Fruit fly (Drosophila melanogaster): ENCODE results near the gene CG9555.

CG9555 gene

dm6 chr2L:8991583-8991982, at the start of gene CG9555:
Gene CG9555, plus strand, starts transcription at chr2L:8991735.
- TF ChIP-seq HmgD (GFP tag; optimal IDR thresholded peaks at IDR 0.05) (no peak), CG5953 (GFP tag; IDR thresholded peaks at IDR 0.05) (no peak), CG11696 (GFP tag; IDR thresholded peaks at IDR 0.05) (no peak), CG1832 (GFP tag; optimal IDR thresholded peaks at IDR 0.05) (no peak), CG34376 (GFP tag; optimal IDR thresholded peaks at IDR 0.05) (peak; percentile 86), ci (GFP tag; IDR thresholded peaks at IDR 0.05) (0 out of 3 replicates have a peak, but pooled peaks have one; percentile 14), GATAe (GFP tag; conservative IDR thresholded peaks at IDR 0.05) (peak; percentile 36; the same call in 1 of the 2 replicates), Six4 (GFP tag; optimal IDR thresholded peaks at IDR 0.05) (no peak), z (GFP tag; IDR thresholded peaks at IDR 0.05) (no peak), Sry-β (GFP tag; optimal IDR thresholded peaks at IDR 0.05) (no peak), Med (GFP tag) (peak; percentile 53), hb (GFP tag; IDR thresholded peaks at IDR 0.05; ENCODE audit: partially characterized antibody) (no peak), CG2712 (tag; optimal IDR thresholded peaks at IDR 0.05) (no peak), mirr (GFP tag; optimal IDR thresholded peaks at IDR 0.05) (peak; percentile 26), lab (GFP tag; optimal IDR thresholded peaks at IDR 0.05) (peak; percentile 15), exex (tag; optimal IDR thresholded peaks at IDR 0.05) (peak; percentile 95), ftz-f1 (GFP tag; optimal IDR thresholded peaks at IDR 0.05) (no peak), Deaf1 (tag; optimal IDR thresholded peaks at IDR 0.05) (peak; percentile 34), HmgZ (tag; optimal IDR thresholded peaks at IDR 0.05) (peak; percentile 0), Hey (tag; optimal IDR thresholded peaks at IDR 0.05) (peak; percentile 40), cwo (GFP tag; optimal IDR thresholded peaks at IDR 0.05) (peak; percentile 66), grn (GFP tag; optimal IDR thresholded peaks at IDR 0.05) (peak; percentile 65), sug (tag; optimal IDR thresholded peaks at IDR 0.05) (peak; percentile 95), oc (tag; optimal IDR thresholded peaks at IDR 0.05) (no peak), Rfx (GFP tag; IDR thresholded peaks at IDR 0.05) (no peak), CG4328 (GFP tag; optimal IDR thresholded peaks at IDR 0.05) (no peak), HHEX (GFP tag; optimal IDR thresholded peaks at IDR 0.05) (no peak), CG4360 (GFP tag; IDR thresholded peaks at IDR 0.05) (no peak), CG6791 (GFP tag; IDR thresholded peaks at IDR 0.05; ENCODE audit: partially characterized antibody) (no peak), sd (tag; optimal IDR thresholded peaks at IDR 0.05) (peak; percentile 20), CG10543 (GFP tag; optimal IDR thresholded peaks at IDR 0.05) (peak; percentile 45), cad (GFP tag; optimal IDR thresholded peaks at IDR 0.05) (no peak), Dad (GFP tag; optimal IDR thresholded peaks at IDR 0.05) (no peak), CG42726 (GFP tag; IDR thresholded peaks at IDR 0.05; ENCODE audit: partially characterized antibody) (no peak), CG6175 (GFP tag; IDR thresholded peaks at IDR 0.05) (no peak), CG34422 (GFP tag; IDR thresholded peaks at IDR 0.05) (no peak), toy (GFP tag; IDR thresholded peaks at IDR 0.05) (no peak), CG18599 (GFP tag; optimal IDR thresholded peaks at IDR 0.05) (peak; percentile 18), Hsf (GFP tag; optimal IDR thresholded peaks at IDR 0.05) (no peak), hth (optimal IDR thresholded peaks at IDR 0.05) (no peak)

DNA sequence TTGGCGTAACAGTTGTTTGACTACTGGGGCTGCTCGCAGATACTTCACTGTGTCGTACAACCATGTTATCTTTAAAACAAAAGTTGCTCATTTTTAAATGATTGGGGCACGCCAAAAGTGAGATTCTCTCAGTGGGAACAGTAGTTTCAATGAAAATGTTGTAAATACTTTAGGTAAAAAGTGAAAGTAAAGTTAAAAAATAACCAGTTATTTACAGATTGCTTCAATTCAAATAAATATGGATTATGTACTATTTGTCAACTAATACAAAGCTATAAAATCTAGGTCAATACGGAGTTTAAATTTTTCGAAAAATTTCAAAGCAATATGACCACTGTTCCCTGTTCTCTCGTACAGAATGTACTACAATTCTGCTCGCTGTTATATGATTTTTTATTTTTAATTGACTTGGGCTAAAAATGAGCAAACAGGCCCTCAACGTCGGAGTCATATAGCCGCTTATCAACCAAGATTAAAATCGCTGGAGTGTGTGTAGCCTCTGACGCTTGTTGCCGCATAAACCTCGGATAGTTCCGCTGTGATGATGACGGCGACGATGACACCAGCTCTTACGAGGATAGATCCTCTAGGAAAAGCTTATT, 49.7 kb upstream of the CG9555 start, which contains the start of gene Argl:
Argl (minus strand) TSS at position 370 of the 602 bp plus-strand sequence.
- peak; percentile 14 for TF ChIP-seq CG2678 (tag; optimal IDR thresholded peaks at IDR 0.05)
- TF ChIP-seq slp2 (GFP tag; optimal IDR thresholded peaks at IDR 0.05): no peak
- TF ChIP-seq Max (GFP tag; optimal IDR thresholded peaks at IDR 0.05): no peak
- no peak for TF ChIP-seq CG43689 (GFP tag; IDR thresholded peaks at IDR 0.05)
- no peak for TF ChIP-seq CG7987 (GFP tag; optimal IDR thresholded peaks at IDR 0.05)
- no peak for TF ChIP-seq CG17328 (GFP tag; IDR thresholded peaks at IDR 0.05)
- TF ChIP-seq danr (GFP tag; IDR thresholded peaks at IDR 0.05): no peak
- TF ChIP-seq CG2120 (GFP tag; optimal IDR thresholded peaks at IDR 0.05): peak; percentile 25
- no peak for TF ChIP-seq CG4360 (GFP tag; IDR thresholded peaks at IDR 0.05)
- TF ChIP-seq CG12104 (GFP tag; optimal IDR thresholded peaks at IDR 0.05): no peak
- peak; percentile 26 for TF ChIP-seq CG18599 (GFP tag; optimal IDR thresholded peaks at IDR 0.05)
- TF ChIP-seq psq (GFP tag; optimal IDR thresholded peaks at IDR 0.05): no peak
- TF ChIP-seq CG6765 (GFP tag; optimal IDR thresholded peaks at IDR 0.05): peak; percentile 12
- peak; percentile 17 for TF ChIP-seq CG15269 (tag; optimal IDR thresholded peaks at IDR 0.05)
- TF ChIP-seq sd (tag; optimal IDR thresholded peaks at IDR 0.05): peak; percentile 20

All from whole organism, embryonic.